Fruit fly (Drosophila melanogaster): ENCODE data around the gene CG34112.

The CG34112 gene

DNA sequence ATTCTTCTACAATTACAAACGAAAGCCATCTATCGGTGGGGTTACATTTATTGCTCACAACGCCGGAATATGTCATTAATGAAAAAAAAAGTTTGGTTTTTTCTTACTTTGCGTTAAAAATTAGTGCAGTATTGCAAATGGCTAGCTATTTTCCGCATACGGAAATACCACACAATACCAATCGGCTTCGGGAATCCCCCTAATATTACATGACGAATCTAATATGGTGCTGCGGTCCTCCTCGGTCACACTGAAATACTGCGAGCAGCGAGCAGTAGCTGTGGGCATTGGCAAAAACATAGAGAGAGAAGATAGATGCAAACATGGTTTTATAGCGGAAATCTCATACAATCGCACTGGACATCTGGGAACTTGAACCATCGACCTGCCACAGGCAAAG is 6.6 kb downstream of the CG34112 start, which contains the start of gene tub (continued):
- TF ChIP-seq seq (GFP tag; IDR thresholded peaks at IDR 0.05) (no peak), CG12769 (tag; optimal IDR thresholded peaks at IDR 0.05) (no peak), onecut (GFP tag; IDR thresholded peaks at IDR 0.05) (peak; percentile 11; the same call in 1 of the 2 replicates), CG10462 (GFP tag; optimal IDR thresholded peaks at IDR 0.05) (no peak), CG12391 (tag; optimal IDR thresholded peaks at IDR 0.05) (peak; percentile 58), stwl (tag; optimal IDR thresholded peaks at IDR 0.05) (peak; percentile 73), fd64A (GFP tag; optimal IDR thresholded peaks at IDR 0.05) (no peak), CG14667 (GFP tag; IDR thresholded peaks at IDR 0.05) (no peak), B-H1 (GFP tag; IDR thresholded peaks at IDR 0.05) (no peak), Awh (GFP tag; IDR thresholded peaks at IDR 0.05) (no peak), tup (GFP tag; optimal IDR thresholded peaks at IDR 0.05) (no peak), Sry-δ (GFP tag; optimal IDR thresholded peaks at IDR 0.05) (peak; percentile 51), CG17568 (GFP tag; optimal IDR thresholded peaks at IDR 0.05) (no peak), aop (GFP tag; IDR thresholded peaks at IDR 0.05) (no peak), Hand (GFP tag; optimal IDR thresholded peaks at IDR 0.05) (no peak), gsb-n (tag; optimal IDR thresholded peaks at IDR 0.05) (no peak), CG9876 (GFP tag; optimal IDR thresholded peaks at IDR 0.05) (no peak), Elba2 (GFP tag; optimal IDR thresholded peaks at IDR 0.05) (no peak), BtbVII (GFP tag; optimal IDR thresholded peaks at IDR 0.05) (no peak), sim (GFP tag; IDR thresholded peaks at IDR 0.05) (no peak), peb (GFP tag; IDR thresholded peaks at IDR 0.05) (no peak), CG5180 (GFP tag; optimal IDR thresholded peaks at IDR 0.05) (no peak), MESR4 (GFP tag; optimal IDR thresholded peaks at IDR 0.05) (peak; percentile 85), Tbp (GFP tag; optimal IDR thresholded peaks at IDR 0.05) (no peak), CG7372 (GFP tag; IDR thresholded peaks at IDR 0.05) (peak; percentile 29; the same call in 1 of the 2 replicates), CG9932 (GFP tag; IDR thresholded peaks at IDR 0.05) (no peak), shn (GFP tag; optimal IDR thresholded peaks at IDR 0.05) (peak; percentile 31), CG6254 (GFP tag; optimal IDR thresholded peaks at IDR 0.05) (no peak), pzg (GFP tag; optimal IDR thresholded peaks at IDR 0.05) (peak; percentile 87), CG8290 (GFP tag; optimal IDR thresholded peaks at IDR 0.05) (peak; percentile 30), CG8290 (tag; optimal IDR thresholded peaks at IDR 0.05) (peak in 1 of 2 experiments; percentile 82), grn (GFP tag; optimal IDR thresholded peaks at IDR 0.05) (no peak), CG10543 (GFP tag; optimal IDR thresholded peaks at IDR 0.05) (peak; percentile 22), CG8924 (tag; optimal IDR thresholded peaks at IDR 0.05) (no peak), chif (GFP tag; optimal IDR thresholded peaks at IDR 0.05) (peak; percentile 20 to 51), her (GFP tag; optimal IDR thresholded peaks at IDR 0.05) (peak; percentile 23), CG8388 (GFP tag; optimal IDR thresholded peaks at IDR 0.05) (no peak), Jarid2 (GFP tag; optimal IDR thresholded peaks at IDR 0.05) (no peak), slou (GFP tag; optimal IDR thresholded peaks at IDR 0.05) (no peak), CG13123 (GFP tag; optimal IDR thresholded peaks at IDR 0.05) (no peak), fd3F (GFP tag; optimal IDR thresholded peaks at IDR 0.05) (no peak), Blimp-1 (GFP tag; optimal IDR thresholded peaks at IDR 0.05) (no peak), CG14965 (GFP tag; optimal IDR thresholded peaks at IDR 0.05; ENCODE audit: borderline replicate concordance) (no peak), br (optimal IDR thresholded peaks at IDR 0.05) (no peak), MTF-1 (GFP tag; optimal IDR thresholded peaks at IDR 0.05; ENCODE audit: borderline replicate concordance) (no peak), unc-4 (GFP tag; IDR thresholded peaks at IDR 0.05; ENCODE audit: partially characterized antibody) (0 out of 2 replicates have a peak, but pooled peaks have one; percentile 22), sima (GFP tag; optimal IDR thresholded peaks at IDR 0.05) (no peak), Sry-β (GFP tag; optimal IDR thresholded peaks at IDR 0.05) (peak; percentile 74), Hey (tag; optimal IDR thresholded peaks at IDR 0.05) (no peak), gcm (GFP tag; optimal IDR thresholded peaks at IDR 0.05) (no peak), CG7839 (tag; optimal IDR thresholded peaks at IDR 0.05) (no peak), CG13624 (GFP tag; optimal IDR thresholded peaks at IDR 0.05) (peak; percentile 49)
